Fruit fly (Drosophila melanogaster) whole organism, pupa: ENCODE data around the gene Fum3.

Experiments used
- CG13204 ChIP-seq: fragments of 200-800 bp; sonication (Bioruptor generic); optimal IDR thresholded peaks from 2 replicates; lab custom pipeline; 2018; ENCODE audit warnings: missing biosample characterization, mild to moderate bottlenecking, missing genetic modification characterization, moderate library complexity
- CG14655 ChIP-seq: fragments of 200-800 bp; sonication (Bioruptor generic); optimal IDR thresholded peaks from 3 replicates; lab custom pipeline; 2017; ENCODE audit warnings: mild to moderate bottlenecking, missing biosample characterization, missing genetic modification reagents, missing genetic modification characterization
- CG17806 ChIP-seq: fragments of 200-800 bp; sonication (Bioruptor generic); optimal IDR thresholded peaks from 2 replicates; lab custom pipeline; 2018; ENCODE audit warnings: missing biosample characterization, mild to moderate bottlenecking, missing genetic modification characterization, moderate library complexity
- CG32121 ChIP-seq: fragments of 200-800 bp; sonication (Bioruptor generic); IDR thresholded peaks from 2 replicates; pipeline ENCODE4 v1.3.6; 2022; ENCODE audit warnings: missing biosample characterization, missing genetic modification characterization
- CG8159 ChIP-seq: fragments of 200-800 bp; sonication (Bioruptor generic); optimal IDR thresholded peaks from 3 replicates; lab custom pipeline; 2018; ENCODE audit warnings: missing biosample characterization, mild to moderate bottlenecking, missing genetic modification characterization, moderate library complexity
- CG8301 ChIP-seq: fragments of 200-800 bp; sonication (Bioruptor generic); optimal IDR thresholded peaks from 2 replicates; lab custom pipeline; 2018; ENCODE audit warnings: missing biosample characterization, mild to moderate bottlenecking, missing genetic modification characterization
- D1 ChIP-seq: fragments of 200-800 bp; sonication (Bioruptor generic); optimal IDR thresholded peaks from 2 replicates; lab custom pipeline; 2018; ENCODE audit warnings: missing biosample characterization, mild to moderate bottlenecking, missing genetic modification characterization, moderate library complexity
- EcR ChIP-seq: fragments of 200-800 bp; sonication (Bioruptor generic); optimal IDR thresholded peaks from 3 replicates; lab custom pipeline; 2019; ENCODE audit warnings: missing biosample characterization, missing genetic modification characterization, mild to moderate bottlenecking, moderate library complexity, missing genetic modification reagents
- Ets98B ChIP-seq: fragments of 200-800 bp; sonication (Bioruptor generic); IDR thresholded peaks from 2 replicates; pipeline ENCODE4 v1.3.6; 2022; ENCODE audit warnings: missing biosample characterization, missing genetic modification characterization
- Pif1A ChIP-seq: fragments of 200-800 bp; sonication (Bioruptor generic); optimal IDR thresholded peaks from 3 replicates; lab custom pipeline; 2016; ENCODE audit warnings: missing biosample characterization, missing genetic modification characterization
- Snoo ChIP-seq: fragments of 200-800 bp; sonication (Bioruptor generic); optimal IDR thresholded peaks from 3 replicates; lab custom pipeline; 2017; ENCODE audit warnings: missing biosample characterization, mild to moderate bottlenecking, missing genetic modification characterization, inconsistent platforms
- fd96Ca ChIP-seq: fragments of 200-800 bp; sonication (Bioruptor generic); IDR thresholded peaks from 3 replicates; pipeline ENCODE4 v1.3.6; 2022; ENCODE audit warnings: missing biosample characterization, missing genetic modification characterization
- gl ChIP-seq: fragments of 200-800 bp; sonication (Bioruptor generic); optimal IDR thresholded peaks from 2 replicates; lab custom pipeline; 2018; ENCODE audit warnings: missing biosample characterization, mild to moderate bottlenecking, missing genetic modification characterization

DNA sequence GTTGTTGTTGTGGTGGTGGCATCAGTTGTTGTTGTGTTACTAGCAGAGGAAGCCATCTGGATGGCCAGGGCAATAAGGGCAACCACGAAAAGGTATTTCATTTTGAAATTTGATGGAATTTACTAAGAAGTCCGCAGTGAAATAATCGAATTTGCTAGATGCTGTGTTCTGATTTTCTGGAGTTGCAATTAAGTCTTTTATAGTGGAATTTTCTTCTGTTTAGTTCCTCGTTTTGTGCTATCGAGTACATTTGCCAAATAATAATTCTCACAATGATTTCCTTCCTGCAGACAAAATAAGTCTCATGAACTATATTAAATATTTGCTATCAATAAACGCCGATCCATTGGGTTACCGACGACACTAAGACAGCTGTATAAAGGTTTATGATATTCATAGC lies 44.8 kb upstream of the Fum3 start, which contains the start of gene CG33272:
- no peak for TF ChIP-seq gl (tag; lab: Kevin White, UChicago)
- no peak for TF ChIP-seq Snoo (tag; lab: Kevin White, UChicago)
- TF ChIP-seq EcR = no peak
- no peak for TF ChIP-seq D1 (tag; lab: Kevin White, UChicago)
- no peak for TF ChIP-seq CG32121 (GFP tag; lab: Robert Waterston, UW)
- TF ChIP-seq fd96Ca (GFP tag; lab: Robert Waterston, UW) = no peak
- TF ChIP-seq CG8159 (tag; lab: Kevin White, UChicago) = no peak
- TF ChIP-seq Ets98B (GFP tag; lab: Robert Waterston, UW) = no peak
- no peak for TF ChIP-seq CG8301 (tag; lab: Kevin White, UChicago)
- TF ChIP-seq CG17806 = no peak
- no peak for TF ChIP-seq CG14655 (GFP tag; lab: Kevin White, UChicago)
- TF ChIP-seq CG13204 (GFP tag; lab: Kevin White, UChicago) = no peak
- TF ChIP-seq Pif1A (GFP tag; lab: Kevin White, UChicago) = no peak
